Worm (Caenorhabditis elegans) whole organism, late embryonic: ENCODE measurements around the gene prp-3.
A peak's percentile ranks its signal among the peaks of the same experiment; 100 is the strongest.
"Not testable (repeated sequence)": the region's sequence is repeated elsewhere in the genome, so short reads cannot be mapped to it uniquely, and the experiment has no call there.

Experiments
- C08G9.2 ChIP-seq: sonication (generic microtip); optimal IDR thresholded peaks from 2 replicates; lab custom pipeline; 2016; ENCODE audit warnings: mild to moderate bottlenecking, missing genetic modification characterization, moderate library complexity, missing compliant biosample characterization
- C38D4.7 ChIP-seq: fragments of 200-800 bp; sonication (Bioruptor generic); optimal IDR thresholded peaks from 2 replicates; lab custom pipeline; 2018; ENCODE audit warnings: mild to moderate bottlenecking, missing genetic modification characterization, moderate library complexity, missing compliant biosample characterization
- K09A11.1 ChIP-seq: sonication (generic microtip); optimal IDR thresholded peaks from 2 replicates; lab custom pipeline; 2017; ENCODE audit warnings: antibody characterized with exemption, mild to moderate bottlenecking, missing genetic modification characterization, missing compliant biosample characterization; ENCODE audit not compliant: insufficient read depth
- T23F11.4 ChIP-seq: fragments of 200-800 bp; sonication (Bioruptor generic); optimal IDR thresholded peaks from 2 replicates; lab custom pipeline; 2018; ENCODE audit warnings: mild to moderate bottlenecking, missing genetic modification characterization, missing compliant biosample characterization
- ceh-14 ChIP-seq: sonication (generic microtip); optimal IDR thresholded peaks from 2 replicates; lab custom pipeline; 2016; ENCODE audit warnings: missing genotype, missing genetic modification characterization, missing compliant biosample characterization
- ceh-18 ChIP-seq: sonication (generic microtip); optimal IDR thresholded peaks from 2 replicates; lab custom pipeline; 2016; ENCODE audit warnings: missing genetic modification characterization, missing compliant biosample characterization
- ceh-19 ChIP-seq: fragments of 200-800 bp; sonication (Bioruptor generic); optimal IDR thresholded peaks from 2 replicates; lab custom pipeline; 2018; ENCODE audit warnings: mild to moderate bottlenecking, missing genetic modification characterization, missing compliant biosample characterization
- ceh-2 ChIP-seq: sonication (generic microtip); optimal IDR thresholded peaks from 2 replicates; lab custom pipeline; 2016; ENCODE audit warnings: missing genotype, missing genetic modification characterization, missing compliant biosample characterization
- ceh-24 ChIP-seq: sonication (generic microtip); optimal IDR thresholded peaks from 2 replicates; lab custom pipeline; 2016; ENCODE audit warnings: mild to moderate bottlenecking, missing genetic modification characterization, missing compliant biosample characterization
- ceh-30 ChIP-seq: fragments of 150-350 bp; optimal IDR thresholded peaks from 2 replicates; lab custom pipeline; 2014; ENCODE audit warnings: missing biosample characterization, missing genetic modification characterization
- ceh-34 ChIP-seq: sonication (generic microtip); optimal IDR thresholded peaks from 2 replicates; lab custom pipeline; 2016; ENCODE audit warnings: mild to moderate bottlenecking, missing genetic modification characterization, missing compliant biosample characterization
- ceh-9 ChIP-seq: sonication (generic microtip); optimal IDR thresholded peaks from 2 replicates; lab custom pipeline; 2016; ENCODE audit warnings: mild to moderate bottlenecking, missing genetic modification characterization, inconsistent platforms, missing compliant biosample characterization
- dve-1 ChIP-seq: sonication (generic microtip); optimal IDR thresholded peaks from 2 replicates; lab custom pipeline; 2017; ENCODE audit warnings: antibody characterized with exemption, mild to moderate bottlenecking, missing genetic modification characterization, missing compliant biosample characterization
- ets-4 ChIP-seq: sonication (generic microtip); optimal IDR thresholded peaks from 2 replicates; lab custom pipeline; 2016; ENCODE audit warnings: missing genetic modification characterization, missing compliant biosample characterization
- eyg-1 ChIP-seq: sonication (generic microtip); optimal IDR thresholded peaks from 2 replicates; lab custom pipeline; 2016; ENCODE audit warnings: missing genotype, missing genetic modification characterization, missing compliant biosample characterization
- fax-1 ChIP-seq: sonication (generic microtip); optimal IDR thresholded peaks from 2 replicates; lab custom pipeline; 2016; ENCODE audit warnings: missing genotype, missing genetic modification characterization, missing compliant biosample characterization
- hlh-15 ChIP-seq: sonication (generic microtip); optimal IDR thresholded peaks from 2 replicates; lab custom pipeline; 2016; ENCODE audit warnings: missing genetic modification characterization, missing compliant biosample characterization
- hlh-30 ChIP-seq: sonication (generic microtip); optimal IDR thresholded peaks from 2 replicates; lab custom pipeline; 2017; ENCODE audit warnings: antibody characterized with exemption, missing genetic modification characterization, missing compliant biosample characterization; ENCODE audit not compliant: insufficient read depth
- hlh-8 ChIP-seq: sonication (generic microtip); optimal IDR thresholded peaks from 2 replicates; lab custom pipeline; 2016; ENCODE audit warnings: missing genotype, missing genetic modification characterization, missing compliant biosample characterization
- lim-6 ChIP-seq: sonication (generic microtip); optimal IDR thresholded peaks from 2 replicates; lab custom pipeline; 2016; ENCODE audit warnings: missing genetic modification characterization, missing compliant biosample characterization
- nfya-1 ChIP-seq: sonication (generic microtip); optimal IDR thresholded peaks from 2 replicates; lab custom pipeline; 2017; ENCODE audit warnings: missing genetic modification characterization, mild to moderate bottlenecking, missing compliant biosample characterization, antibody characterized with exemption, moderate library complexity
- pax-1 ChIP-seq: fragments of 150-350 bp; optimal IDR thresholded peaks from 2 replicates; lab custom pipeline; 2014; ENCODE audit warnings: missing biosample characterization, missing genetic modification characterization
- pha-2 ChIP-seq: sonication (generic microtip); optimal IDR thresholded peaks from 2 replicates; lab custom pipeline; 2017; ENCODE audit warnings: mild to moderate bottlenecking, missing genetic modification characterization, missing compliant biosample characterization
- pha-4 ChIP-seq: fragments of 150-350 bp; optimal IDR thresholded peaks from 2 replicates; lab custom pipeline; 2018; ENCODE audit warnings: missing biosample characterization, missing genetic modification reagents, missing genetic modification characterization
- ref-2 ChIP-seq: sonication (generic microtip); optimal IDR thresholded peaks from 2 replicates; lab custom pipeline; 2016; ENCODE audit warnings: missing genetic modification characterization, missing compliant biosample characterization
- sdc-2 ChIP-seq: sonication (generic microtip); optimal IDR thresholded peaks from 2 replicates; lab custom pipeline; 2016; ENCODE audit warnings: missing genotype, missing genetic modification characterization, missing compliant biosample characterization
- sox-4 ChIP-seq: sonication (generic microtip); optimal IDR thresholded peaks from 2 replicates; lab custom pipeline; 2017; ENCODE audit warnings: mild to moderate bottlenecking, missing genetic modification characterization, inconsistent platforms, missing compliant biosample characterization
- tbx-7 ChIP-seq: sonication (generic microtip); optimal IDR thresholded peaks from 2 replicates; lab custom pipeline; 2016; ENCODE audit warnings: missing genotype, missing genetic modification characterization, missing compliant biosample characterization
- ttx-3 ChIP-seq: sonication (generic microtip); optimal IDR thresholded peaks from 2 replicates; lab custom pipeline; 2016; ENCODE audit warnings: missing genetic modification reagents, missing genetic modification characterization, missing compliant biosample characterization
- unc-86 ChIP-seq: sonication (generic microtip); optimal IDR thresholded peaks from 2 replicates; lab custom pipeline; 2016; ENCODE audit warnings: missing genetic modification characterization, missing compliant biosample characterization
- zip-5 ChIP-seq: sonication (generic microtip); optimal IDR thresholded peaks from 2 replicates; lab custom pipeline; 2016; ENCODE audit warnings: missing genetic modification characterization, missing compliant biosample characterization

The prp-3 gene

ce11 chrIII:10460427-10461163 is 32.8 kb upstream of the prp-3 start, which contains the start of gene ecps-1 (continued):
- TF ChIP-seq eyg-1 (no peak), sox-4 (tag; lab: Kevin White, UChicago) (no peak), C38D4.7 (GFP tag; lab: Kevin White, UChicago) (no peak), ets-4 (tag; lab: Kevin White, UChicago) (peak; percentile 94), pax-1 (peak; percentile 47), tbx-7 (tag; lab: Kevin White, UChicago) (peak; percentile 93), ceh-14 (tag; lab: Kevin White, UChicago) (peak; percentile 78), hlh-15 (tag; lab: Kevin White, UChicago) (peak; percentile 21), ceh-34 (peak; percentile 79), zip-5 (tag; lab: Kevin White, UChicago) (peak; percentile 89), nfya-1 (tag; lab: Kevin White, UChicago) (peak; percentile 67), unc-86 (peak; percentile 56), ceh-18 (tag; lab: Kevin White, UChicago) (peak; percentile 30), ref-2 (tag; lab: Kevin White, UChicago) (peak; percentile 93)
- TF ChIP-seq, all 69 proteins: peak for 32

ce11 chrIII:10451012-10451411 is 23.2 kb upstream of the prp-3 start, which contains the start of gene H04D03.4:
TSS of gene H04D03.4 (minus strand) at chrIII:10451112.
- TF ChIP-seq ceh-30 (tag; lab: Kevin White, UChicago) (no peak), sdc-2 (tag; lab: Kevin White, UChicago) (no peak), lim-6 (tag; lab: Kevin White, UChicago) (no peak), hlh-30 (no peak), ceh-19 (no peak), K09A11.1 (tag; lab: Kevin White, UChicago) (no peak), ceh-24 (tag; lab: Kevin White, UChicago) (no peak), zip-5 (tag; lab: Kevin White, UChicago) (no peak), C08G9.2 (no peak)

- TF ChIP-seq fax-1 (tag; lab: Kevin White, UChicago) (no peak), ceh-2 (no peak), hlh-30 (no peak), hlh-8 (tag; lab: Kevin White, UChicago) (no peak), sox-4 (tag; lab: Kevin White, UChicago) (no peak), ceh-30 (tag; lab: Kevin White, UChicago) (no peak), tbx-7 (tag; lab: Kevin White, UChicago) (no peak), ceh-18 (tag; lab: Kevin White, UChicago) (no peak)
These were observed 18.9 kb upstream of the prp-3 start, which contains the start of gene H04D03.7 for ce11 chrIII:10446730-10447129. TSS of gene H04D03.7 (minus strand) at chrIII:10446830.

- no peak for TF ChIP-seq ets-4 (tag; lab: Kevin White, UChicago)
- TF ChIP-seq pha-4 (tag; lab: Kevin White, UChicago) = no peak
- no peak for TF ChIP-seq ceh-19
- TF ChIP-seq fax-1 (tag; lab: Kevin White, UChicago) = no peak
- no peak for TF ChIP-seq T23F11.4 (GFP tag; lab: Kevin White, UChicago)
- TF ChIP-seq dve-1 (tag; lab: Kevin White, UChicago) = no peak
These were observed 14.8 kb upstream of the prp-3 start, which contains the start of the genes H04D03.2 and ecps-2 for ce11 chrIII:10442355-10443140. TSS of gene H04D03.2 (minus strand) at chrIII:10442405. TSS of gene ecps-2 (plus strand) at chrIII:10443090.

- not testable (repeated sequence) for TF ChIP-seq pha-2, ceh-9, ttx-3 (tag; lab: Kevin White, UChicago)
- TF ChIP-seq, all 69 proteins: peak for 0; not testable (repeated sequence) for 69
These were observed 11.0 kb upstream of the prp-3 start, which contains the start of gene H04D03.6 for ce11 chrIII:10438780-10439179. TSS of gene H04D03.6 (minus strand) at chrIII:10438880.
